Fruit fly (Drosophila melanogaster): Measurements from ENCODE around the gene sog.

DNA sequence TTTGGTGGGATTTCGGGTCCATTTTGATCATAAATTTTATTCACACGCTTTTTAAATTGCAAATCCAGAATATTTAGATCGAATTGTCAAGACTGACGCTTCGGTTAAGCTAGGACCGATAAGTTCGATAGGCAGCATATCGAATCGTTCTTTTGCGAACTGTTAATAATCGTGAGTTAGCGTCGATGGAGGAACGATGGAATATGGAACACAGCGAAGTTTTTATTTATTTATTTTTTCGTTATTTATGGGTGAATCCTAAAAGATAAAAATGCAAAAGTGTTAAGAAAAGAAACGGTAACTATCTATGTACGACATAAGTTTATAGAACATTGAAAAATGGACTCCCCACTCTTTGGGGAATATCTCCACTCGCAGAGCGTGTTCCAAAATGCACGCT is 77.3 kb downstream of the sog start, which contains the start of gene CG42300:
- TF ChIP-seq pan (optimal IDR thresholded peaks at IDR 0.05) (no peak), dsf (GFP tag; optimal IDR thresholded peaks at IDR 0.05; ENCODE audit: borderline replicate concordance) (no peak), h (GFP tag; optimal IDR thresholded peaks at IDR 0.05) (no peak), psq (GFP tag; optimal IDR thresholded peaks at IDR 0.05) (no peak)
